Fruit fly (Drosophila melanogaster): ENCODE measurements around the gene CG10026.

DNA sequence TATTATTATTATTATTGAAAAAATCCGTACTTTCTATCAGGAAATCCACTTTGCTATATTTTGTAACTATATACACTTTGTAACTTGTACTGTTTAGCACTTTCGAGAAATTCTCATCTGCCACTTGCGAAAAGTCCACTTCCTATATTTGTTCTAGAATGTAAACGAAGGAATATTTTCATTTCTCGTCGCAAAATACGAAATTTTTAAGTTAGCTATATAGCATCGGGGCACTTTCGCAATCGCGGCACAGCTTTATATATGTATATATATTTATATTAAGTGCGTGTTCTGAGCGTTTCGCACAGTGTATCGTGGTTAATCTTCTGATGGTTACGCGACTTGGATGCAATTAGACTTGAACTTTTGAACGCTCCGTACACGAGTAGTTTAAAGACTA, 12.3 kb upstream of the CG10026 start, which contains the start of gene RanGAP:
- TF ChIP-seq kay (GFP tag; ENCODE audit: borderline replicate concordance) (peak; percentile 49), CG12768 (GFP tag; optimal IDR thresholded peaks at IDR 0.05) (no peak), CG33017 (tag; optimal IDR thresholded peaks at IDR 0.05) (no peak), CG14711 (tag; optimal IDR thresholded peaks at IDR 0.05) (no peak), CG7101 (tag; optimal IDR thresholded peaks at IDR 0.05) (no peak), ovo (GFP tag; optimal IDR thresholded peaks at IDR 0.05) (no peak), Hr96 (GFP tag; optimal IDR thresholded peaks at IDR 0.05) (no peak)

All from whole organism, adult.